Fruit fly (Drosophila melanogaster) whole organism, embryonic: Measurements from ENCODE around the gene slow.

ENCODE experiments used
- CG10565 ChIP-seq: fragments of 200-800 bp; sonication (Bioruptor generic); optimal IDR thresholded peaks from 3 replicates; lab custom pipeline; 2016; ENCODE audit warnings: missing biosample characterization, mild to moderate bottlenecking, missing genetic modification characterization
- CG11093 ChIP-seq: fragments of 200-800 bp; sonication (Bioruptor generic); IDR thresholded peaks from 3 replicates; pipeline ENCODE4 v1.3.6; 2022; ENCODE audit warnings: missing biosample characterization, missing genetic modification characterization
- CG11247 ChIP-seq: fragments of 200-800 bp; sonication (Bioruptor generic); IDR thresholded peaks from 2 replicates; pipeline ENCODE4 v1.3.6; 2022; ENCODE audit warnings: missing biosample characterization, missing genetic modification characterization
- CG12391 ChIP-seq: fragments of 200-800 bp; sonication (Bioruptor generic); optimal IDR thresholded peaks from 3 replicates; lab custom pipeline; 2018; ENCODE audit warnings: missing biosample characterization, mild to moderate bottlenecking, missing genetic modification characterization, moderate library complexity
- CG13624 ChIP-seq: fragments of 200-800 bp; sonication (Bioruptor generic); optimal IDR thresholded peaks from 2 replicates; lab custom pipeline; 2016; ENCODE audit warnings: missing biosample characterization, missing genetic modification characterization
- CG14860 ChIP-seq: fragments of 200-800 bp; sonication (Bioruptor generic); IDR thresholded peaks from 3 replicates; pipeline ENCODE4 v1.3.6; 2022; ENCODE audit warnings: missing biosample characterization, missing genetic modification characterization; ENCODE audit not compliant: partially characterized antibody
- CG15514 ChIP-seq: fragments of 200-800 bp; sonication (Bioruptor generic); optimal IDR thresholded peaks from 3 replicates; lab custom pipeline; 2017; ENCODE audit warnings: missing biosample characterization, missing genetic modification characterization, mild to moderate bottlenecking, moderate library complexity, missing genetic modification reagents
- CG1603 ChIP-seq: fragments of 200-800 bp; sonication (Bioruptor generic); optimal IDR thresholded peaks from 2 replicates; lab custom pipeline; 2019; ENCODE audit warnings: missing biosample characterization, mild to moderate bottlenecking, missing genetic modification characterization, moderate library complexity
- CG16813 ChIP-seq: fragments of 200-800 bp; sonication (Bioruptor generic); IDR thresholded peaks from 3 replicates; pipeline ENCODE4 v1.3.6; 2022; ENCODE audit warnings: missing biosample characterization, missing genetic modification characterization; ENCODE audit not compliant: partially characterized antibody
- CG17385 ChIP-seq: fragments of 200-800 bp; sonication (Bioruptor generic); optimal IDR thresholded peaks from 3 replicates; lab custom pipeline; 2018; ENCODE audit warnings: missing biosample characterization, mild to moderate bottlenecking, missing genetic modification characterization
- CG2202 ChIP-seq: fragments of 200-800 bp; sonication (Bioruptor generic); optimal IDR thresholded peaks from 2 replicates; lab custom pipeline; 2018; ENCODE audit warnings: missing biosample characterization, mild to moderate bottlenecking, missing genetic modification characterization
- CG2712 ChIP-seq: fragments of 200-800 bp; optimal IDR thresholded peaks from 3 replicates; lab custom pipeline; 2019; ENCODE audit warnings: missing biosample characterization, mild to moderate bottlenecking, missing genetic modification characterization, moderate library complexity
- CG2889 ChIP-seq: fragments of 200-800 bp; sonication (Bioruptor generic); IDR thresholded peaks from 3 replicates; pipeline ENCODE4 v1.3.6; 2022; ENCODE audit warnings: missing biosample characterization, missing genetic modification characterization
- CG4404 ChIP-seq: fragments of 200-800 bp; sonication (Bioruptor generic); IDR thresholded peaks from 2 replicates; pipeline ENCODE4 v1.3.6; 2022; ENCODE audit warnings: missing biosample characterization, missing genetic modification characterization
- CG6175 ChIP-seq: fragments of 200-800 bp; sonication (Bioruptor generic); IDR thresholded peaks from 3 replicates; pipeline ENCODE4 v1.3.6; 2022; ENCODE audit warnings: missing biosample characterization, missing genetic modification characterization
- CG6654 ChIP-seq: fragments of 200-800 bp; sonication (Bioruptor generic); optimal IDR thresholded peaks from 2 replicates; lab custom pipeline; 2017; ENCODE audit warnings: missing biosample characterization, mild to moderate bottlenecking, missing genetic modification characterization
- CoRest ChIP-seq: fragments of 200-800 bp; sonication (Bioruptor generic); optimal IDR thresholded peaks from 3 replicates; lab custom pipeline; 2018; ENCODE audit warnings: missing biosample characterization, mild to moderate bottlenecking, missing genetic modification characterization, moderate library complexity
- Dbx ChIP-seq: fragments of 200-800 bp; sonication (Bioruptor generic); IDR thresholded peaks from 3 replicates; pipeline ENCODE4 v1.3.6; 2022; ENCODE audit warnings: missing biosample characterization, missing genetic modification characterization
- HHEX ChIP-seq: fragments of 200-800 bp; sonication (Bioruptor generic); optimal IDR thresholded peaks from 3 replicates; lab custom pipeline; 2017; ENCODE audit warnings: missing biosample characterization, mild to moderate bottlenecking, missing genetic modification characterization, missing genetic modification reagents
- HLHmδ ChIP-seq: fragments of 200-800 bp; sonication (Bioruptor generic); optimal IDR thresholded peaks from 2 replicates; lab custom pipeline; 2018; ENCODE audit warnings: missing biosample characterization, mild to moderate bottlenecking, missing genetic modification characterization, moderate library complexity
- Hr3 ChIP-seq: fragments of 200-800 bp; sonication (Bioruptor generic); optimal IDR thresholded peaks from 3 replicates; lab custom pipeline; 2016; ENCODE audit warnings: missing biosample characterization, missing genetic modification characterization
- Hr39 ChIP-seq: fragments of >200 bp; optimal IDR thresholded peaks from 2 replicates; lab custom pipeline; 2017
- Xrp1 ChIP-seq: fragments of 200-800 bp; sonication (Bioruptor generic); IDR thresholded peaks from 2 replicates; pipeline ENCODE4 v1.3.6; 2022; ENCODE audit warnings: missing biosample characterization, missing genetic modification characterization
- amos ChIP-seq: fragments of 200-800 bp; sonication (Bioruptor generic); IDR thresholded peaks from 2 replicates; pipeline ENCODE4 v1.3.6; 2022; ENCODE audit warnings: missing biosample characterization, missing genetic modification characterization; ENCODE audit not compliant: partially characterized antibody
- bbx ChIP-seq: fragments of 200-800 bp; sonication (Bioruptor generic); IDR thresholded peaks from 2 replicates; pipeline ENCODE4 v1.3.6; 2022; ENCODE audit warnings: missing biosample characterization, missing genetic modification characterization; ENCODE audit not compliant: partially characterized antibody
- cad ChIP-seq: fragments of >200 bp; optimal IDR thresholded peaks from 2 replicates; lab custom pipeline; 2017; ENCODE audit warnings: missing biosample characterization, missing genetic modification characterization
- dysf ChIP-seq: fragments of 200-800 bp; sonication (Bioruptor generic); IDR thresholded peaks from 3 replicates; pipeline ENCODE4 v1.3.6; 2022; ENCODE audit warnings: missing biosample characterization, missing genetic modification characterization
- emc ChIP-seq: fragments of 200-800 bp; sonication (Bioruptor generic); optimal IDR thresholded peaks from 2 replicates; lab custom pipeline; 2016; ENCODE audit warnings: missing biosample characterization, missing genetic modification characterization
- inv ChIP-seq: fragments of 200-800 bp; sonication (Bioruptor generic); IDR thresholded peaks from 2 replicates; pipeline ENCODE4 v1.3.6; 2022; ENCODE audit warnings: missing biosample characterization, missing genetic modification characterization; ENCODE audit not compliant: partially characterized antibody
- ken ChIP-seq: fragments of 200-800 bp; sonication (Bioruptor generic); IDR thresholded peaks from 3 replicates; pipeline ENCODE4 v1.3.6; 2022; ENCODE audit warnings: missing biosample characterization, missing genetic modification characterization
- kni ChIP-seq: fragments of 200-800 bp; sonication (Bioruptor generic); optimal IDR thresholded peaks from 3 replicates; lab custom pipeline; 2017; ENCODE audit warnings: mild to moderate bottlenecking, missing biosample characterization, missing genetic modification reagents, missing genetic modification characterization
- knrl ChIP-seq: fragments of 200-800 bp; sonication (Bioruptor generic); IDR thresholded peaks from 3 replicates; pipeline ENCODE4 v1.3.6; 2022; ENCODE audit warnings: missing biosample characterization, missing genetic modification characterization; ENCODE audit not compliant: partially characterized antibody
- lov ChIP-seq, 2 experiments: fragments of 200-800 bp in 1 of 2; fragments of >200 bp in 1 of 2; sonication (Bioruptor generic) in 1 of 2; IDR thresholded peaks in 1 of 2; optimal IDR thresholded peaks in 1 of 2; 2 replicates in 1 of 2; 3 replicates in 1 of 2; pipeline versions ENCODE4 v1.3.6 to Lab custom; 2017 to 2022; ENCODE audit warnings: missing biosample characterization in 1 of 2, missing genetic modification characterization in 1 of 2
- org-1 ChIP-seq: fragments of 200-800 bp; sonication (Bioruptor generic); optimal IDR thresholded peaks from 2 replicates; lab custom pipeline; 2017; ENCODE audit warnings: missing biosample characterization, missing genetic modification characterization
- sens ChIP-seq: fragments of 200-800 bp; sonication (Bioruptor generic); peaks from one replicate; lab custom pipeline; 2016; ENCODE audit warnings: missing biosample characterization, missing genetic modification characterization
- sim ChIP-seq: fragments of 200-800 bp; sonication (Bioruptor generic); IDR thresholded peaks from 2 replicates; pipeline ENCODE4 v1.3.6; 2022; ENCODE audit warnings: missing biosample characterization, missing genetic modification characterization
- sr ChIP-seq: fragments of 200-800 bp; sonication (Bioruptor generic); IDR thresholded peaks from 3 replicates; pipeline ENCODE4 v1.3.6; 2022; ENCODE audit warnings: missing biosample characterization, missing genetic modification characterization
- tup ChIP-seq: fragments of 200-800 bp; sonication (Bioruptor generic); optimal IDR thresholded peaks from 2 replicates; lab custom pipeline; 2016; ENCODE audit warnings: missing biosample characterization, mild to moderate bottlenecking, missing genetic modification characterization, moderate library complexity
- twi ChIP-seq: fragments of 200-800 bp; optimal IDR thresholded peaks from 2 replicates; lab custom pipeline; 2019; ENCODE audit warnings: missing biosample characterization, mild to moderate bottlenecking, missing genetic modification characterization, moderate library complexity
- zf30C ChIP-seq: fragments of 200-800 bp; sonication (Bioruptor generic); optimal IDR thresholded peaks from 3 replicates; lab custom pipeline; 2018; ENCODE audit warnings: missing biosample characterization, mild to moderate bottlenecking, missing genetic modification characterization

slow gene

dm6 chr3L:4367339-4367738 is 16.9 kb upstream of the slow start, which contains the start of gene CG11342 (continued):
- TF ChIP-seq lov (optimal IDR thresholded peaks at IDR 0.05; lab: Kevin White, UChicago) (no peak), lov (GFP tag; IDR thresholded peaks at IDR 0.05; lab: Robert Waterston, UW) (no peak), CG2202 (tag; lab: Kevin White, UChicago) (no peak), kni (GFP tag; lab: Kevin White, UChicago) (no peak), CG15514 (GFP tag; lab: Kevin White, UChicago) (no peak), inv (GFP tag; lab: Robert Waterston, UW) (peak; percentile 64; the same call in 1 of the 2 replicates), bbx (peak; percentile 84), Hr39 (lab: Kevin White, UChicago) (no peak), CG14860 (GFP tag; lab: Robert Waterston, UW) (peak; percentile 63; the same call in 2 of the 3 replicates), HHEX (no peak), dysf (no peak), emc (GFP tag; lab: Kevin White, UChicago) (no peak), sens (GFP tag; lab: Kevin White, UChicago) (peak; percentile 42), CoRest (tag; lab: Kevin White, UChicago) (no peak), zf30C (GFP tag; lab: Kevin White, UChicago) (no peak), CG13624 (peak; percentile 14)

- TF ChIP-seq CG2712 = no peak
- no peak for TF ChIP-seq CG11247 (GFP tag; lab: Robert Waterston, UW)
- TF ChIP-seq CG10565 = no peak
- no peak for TF ChIP-seq CG4404
- TF ChIP-seq ken = 0 out of 3 replicates have a peak, but pooled peaks have one; percentile 11
- TF ChIP-seq Hr3 = no peak
- no peak for TF ChIP-seq sim (GFP tag; lab: Robert Waterston, UW)
- TF ChIP-seq CG15514 (GFP tag; lab: Kevin White, UChicago) = no peak
- no peak for TF ChIP-seq CG2889 (GFP tag; lab: Robert Waterston, UW)
- no peak for TF ChIP-seq org-1 (GFP tag; lab: Kevin White, UChicago)
- TF ChIP-seq amos (GFP tag; lab: Robert Waterston, UW) = 0 out of 2 replicates have a peak, but pooled peaks have one; percentile 15
- TF ChIP-seq HLHmδ (GFP tag; lab: Kevin White, UChicago) = no peak
- no peak for TF ChIP-seq CG17385 (GFP tag; lab: Kevin White, UChicago)
- TF ChIP-seq knrl (GFP tag; lab: Robert Waterston, UW) = 0 out of 3 replicates have a peak, but pooled peaks have one; percentile 9
- TF ChIP-seq sr (GFP tag; lab: Robert Waterston, UW) = peak; percentile 44; the same call in 1 of the 3 replicates
- peak; percentile 79 for TF ChIP-seq cad (GFP tag; lab: Kevin White, UChicago)
- no peak for TF ChIP-seq CG11093 (GFP tag; lab: Robert Waterston, UW)
- TF ChIP-seq CG16813 (GFP tag; lab: Robert Waterston, UW) = 0 out of 3 replicates have a peak, but pooled peaks have one; percentile 10
- TF ChIP-seq CG6175 (GFP tag; lab: Robert Waterston, UW) = no peak
- no peak for TF ChIP-seq CG1603 (tag; lab: Kevin White, UChicago)
- peak; percentile 96 for TF ChIP-seq CG6654
- no peak for TF ChIP-seq tup (GFP tag; lab: Kevin White, UChicago)
- TF ChIP-seq Xrp1 (GFP tag; lab: Robert Waterston, UW) = 0 out of 2 replicates have a peak, but pooled peaks have one; percentile 7
- no peak for TF ChIP-seq Dbx (GFP tag; lab: Robert Waterston, UW)
- no peak for TF ChIP-seq CG12391 (tag; lab: Kevin White, UChicago)
- TF ChIP-seq twi (tag; lab: Kevin White, UChicago) = no peak
Measured at dm6 chr3L:4371978-4372377, 12.3 kb upstream of the slow start.
